Worm (Caenorhabditis elegans) whole organism, L4/young adult: ENCODE results near the gene Y104H12D.2.

Experiments used
- dao-5 ChIP-seq: sonication (generic microtip); optimal IDR thresholded peaks from 2 replicates; lab custom pipeline; 2016; ENCODE audit warnings: missing genotype, missing genetic modification characterization, moderate library complexity, missing compliant biosample characterization
- him-1 ChIP-seq: sonication (generic microtip); optimal IDR thresholded peaks from 2 replicates; lab custom pipeline; 2016; ENCODE audit warnings: missing genotype, missing genetic modification reagents, missing genetic modification characterization, missing compliant biosample characterization

- no peak for TF ChIP-seq him-1
- no peak for TF ChIP-seq dao-5 (tag; lab: Kevin White, UChicago)
Measured at ce11 chrIV:1170408-1170807, 7.4 kb upstream of the Y104H12D.2 start, which contains the start of gene cec-2.
